Worm (Caenorhabditis elegans) whole organism, late embryonic: ENCODE data around the gene C33D9.13.
"Not testable (repeated sequence)": the region's sequence is repeated elsewhere in the genome, so short reads cannot be mapped to it uniquely, and the experiment has no call there.

Experiments used
- C08G9.2 ChIP-seq: sonication (generic microtip); optimal IDR thresholded peaks from 2 replicates; lab custom pipeline; 2016; ENCODE audit warnings: mild to moderate bottlenecking, missing genetic modification characterization, moderate library complexity, missing compliant biosample characterization
- C38D4.7 ChIP-seq: fragments of 200-800 bp; sonication (Bioruptor generic); optimal IDR thresholded peaks from 2 replicates; lab custom pipeline; 2018; ENCODE audit warnings: mild to moderate bottlenecking, missing genetic modification characterization, moderate library complexity, missing compliant biosample characterization
- K02D7.2 ChIP-seq: sonication (generic microtip); optimal IDR thresholded peaks from 2 replicates; lab custom pipeline; 2017; ENCODE audit warnings: mild to moderate bottlenecking, missing genetic modification characterization, missing compliant biosample characterization
- K09A11.1 ChIP-seq: sonication (generic microtip); optimal IDR thresholded peaks from 2 replicates; lab custom pipeline; 2017; ENCODE audit warnings: antibody characterized with exemption, mild to moderate bottlenecking, missing genetic modification characterization, missing compliant biosample characterization; ENCODE audit not compliant: insufficient read depth
- T23F11.4 ChIP-seq: fragments of 200-800 bp; sonication (Bioruptor generic); optimal IDR thresholded peaks from 2 replicates; lab custom pipeline; 2018; ENCODE audit warnings: mild to moderate bottlenecking, missing genetic modification characterization, missing compliant biosample characterization
- ahr-1 ChIP-seq: sonication (generic microtip); optimal IDR thresholded peaks from 2 replicates; lab custom pipeline; 2016; ENCODE audit warnings: missing genetic modification characterization, missing compliant biosample characterization
- ama-1 ChIP-seq: fragments of 150-350 bp; optimal IDR thresholded peaks from 2 replicates; lab custom pipeline; 2014
- ceh-14 ChIP-seq: sonication (generic microtip); optimal IDR thresholded peaks from 2 replicates; lab custom pipeline; 2016; ENCODE audit warnings: missing genotype, missing genetic modification characterization, missing compliant biosample characterization
- ceh-18 ChIP-seq: sonication (generic microtip); optimal IDR thresholded peaks from 2 replicates; lab custom pipeline; 2016; ENCODE audit warnings: missing genetic modification characterization, missing compliant biosample characterization
- ceh-19 ChIP-seq: fragments of 200-800 bp; sonication (Bioruptor generic); optimal IDR thresholded peaks from 2 replicates; lab custom pipeline; 2018; ENCODE audit warnings: mild to moderate bottlenecking, missing genetic modification characterization, missing compliant biosample characterization
- ceh-2 ChIP-seq: sonication (generic microtip); optimal IDR thresholded peaks from 2 replicates; lab custom pipeline; 2016; ENCODE audit warnings: missing genotype, missing genetic modification characterization, missing compliant biosample characterization
- ceh-22 ChIP-seq: sonication (generic microtip); optimal IDR thresholded peaks from 2 replicates; lab custom pipeline; 2017; ENCODE audit warnings: missing biosample characterization, missing genetic modification characterization
- ceh-24 ChIP-seq: sonication (generic microtip); optimal IDR thresholded peaks from 2 replicates; lab custom pipeline; 2016; ENCODE audit warnings: mild to moderate bottlenecking, missing genetic modification characterization, missing compliant biosample characterization
- ceh-30 ChIP-seq: fragments of 150-350 bp; optimal IDR thresholded peaks from 2 replicates; lab custom pipeline; 2014; ENCODE audit warnings: missing biosample characterization, missing genetic modification characterization
- ceh-48 ChIP-seq: sonication (generic microtip); optimal IDR thresholded peaks from 2 replicates; lab custom pipeline; 2016; ENCODE audit warnings: missing genetic modification characterization, inconsistent platforms, missing compliant biosample characterization
- dve-1 ChIP-seq: sonication (generic microtip); optimal IDR thresholded peaks from 2 replicates; lab custom pipeline; 2017; ENCODE audit warnings: antibody characterized with exemption, mild to moderate bottlenecking, missing genetic modification characterization, missing compliant biosample characterization
- elt-4 ChIP-seq: sonication (generic microtip); optimal IDR thresholded peaks from 2 replicates; lab custom pipeline; 2016; ENCODE audit warnings: missing genetic modification characterization, missing compliant biosample characterization
- ets-4 ChIP-seq: sonication (generic microtip); optimal IDR thresholded peaks from 2 replicates; lab custom pipeline; 2016; ENCODE audit warnings: missing genetic modification characterization, missing compliant biosample characterization
- fax-1 ChIP-seq: sonication (generic microtip); optimal IDR thresholded peaks from 2 replicates; lab custom pipeline; 2016; ENCODE audit warnings: missing genotype, missing genetic modification characterization, missing compliant biosample characterization
- fkh-10 ChIP-seq: fragments of 150-350 bp; optimal IDR thresholded peaks from 2 replicates; lab custom pipeline; 2014; ENCODE audit warnings: missing biosample characterization, missing genetic modification reagents, missing genetic modification characterization
- fkh-6 ChIP-seq: sonication (generic microtip); optimal IDR thresholded peaks from 2 replicates; lab custom pipeline; 2016; ENCODE audit warnings: missing genetic modification characterization, missing compliant biosample characterization
- hlh-13 ChIP-seq: fragments of 200-800 bp; sonication (Bioruptor generic); optimal IDR thresholded peaks from 2 replicates; lab custom pipeline; 2018; ENCODE audit warnings: mild to moderate bottlenecking, missing genetic modification characterization, missing compliant biosample characterization
- hlh-15 ChIP-seq: sonication (generic microtip); optimal IDR thresholded peaks from 2 replicates; lab custom pipeline; 2016; ENCODE audit warnings: missing genetic modification characterization, missing compliant biosample characterization
- lim-6 ChIP-seq: sonication (generic microtip); optimal IDR thresholded peaks from 2 replicates; lab custom pipeline; 2016; ENCODE audit warnings: missing genetic modification characterization, missing compliant biosample characterization
- lin-11 ChIP-seq: fragments of 200-800 bp; sonication (Bioruptor generic); optimal IDR thresholded peaks from 2 replicates; lab custom pipeline; 2018; ENCODE audit warnings: mild to moderate bottlenecking, missing genetic modification characterization, missing compliant biosample characterization
- madf-2 ChIP-seq: sonication (generic microtip); optimal IDR thresholded peaks from 2 replicates; lab custom pipeline; 2017; ENCODE audit warnings: missing genetic modification characterization, missing compliant biosample characterization
- mec-3 ChIP-seq: sonication (generic microtip); optimal IDR thresholded peaks from 2 replicates; lab custom pipeline; 2016; ENCODE audit warnings: borderline replicate concordance, missing genetic modification characterization, missing compliant biosample characterization
- nhr-11 ChIP-seq: fragments of 150-350 bp; optimal IDR thresholded peaks from 2 replicates; lab custom pipeline; 2014; ENCODE audit warnings: missing biosample characterization, missing genetic modification characterization
- npax-4 ChIP-seq: sonication (generic microtip); optimal IDR thresholded peaks from 2 replicates; lab custom pipeline; 2016; ENCODE audit warnings: missing genetic modification characterization, missing compliant biosample characterization
- pag-3 ChIP-seq: sonication (generic microtip); optimal IDR thresholded peaks from 2 replicates; lab custom pipeline; 2016; ENCODE audit warnings: missing compliant biosample characterization, missing genetic modification characterization, borderline replicate concordance
- pat-9 ChIP-seq: fragments of 200-800 bp; sonication (Bioruptor generic); optimal IDR thresholded peaks from 2 replicates; lab custom pipeline; 2018; ENCODE audit warnings: mild to moderate bottlenecking, missing genetic modification characterization, moderate library complexity, missing compliant biosample characterization
- pha-2 ChIP-seq: sonication (generic microtip); optimal IDR thresholded peaks from 2 replicates; lab custom pipeline; 2017; ENCODE audit warnings: mild to moderate bottlenecking, missing genetic modification characterization, missing compliant biosample characterization
- pha-4 ChIP-seq: fragments of 150-350 bp; optimal IDR thresholded peaks from 2 replicates; lab custom pipeline; 2018; ENCODE audit warnings: missing biosample characterization, missing genetic modification reagents, missing genetic modification characterization
- ref-2 ChIP-seq: sonication (generic microtip); optimal IDR thresholded peaks from 2 replicates; lab custom pipeline; 2016; ENCODE audit warnings: missing genetic modification characterization, missing compliant biosample characterization
- rnt-1 ChIP-seq: sonication (generic microtip); optimal IDR thresholded peaks from 2 replicates; lab custom pipeline; 2016; ENCODE audit warnings: missing genetic modification characterization, missing compliant biosample characterization
- sox-2 ChIP-seq: fragments of 200-800 bp; sonication (Bioruptor generic); IDR thresholded peaks from 2 replicates; pipeline ENCODE4 v1.3.6; 2022; ENCODE audit warnings: missing genetic modification reagents, missing genetic modification characterization, missing compliant biosample characterization
- syd-9 ChIP-seq: sonication (generic microtip); optimal IDR thresholded peaks from 2 replicates; lab custom pipeline; 2016; ENCODE audit warnings: mild to moderate bottlenecking, missing genetic modification characterization, moderate library complexity, missing compliant biosample characterization
- tbx-2 ChIP-seq: sonication (generic microtip); optimal IDR thresholded peaks from 2 replicates; lab custom pipeline; 2016; ENCODE audit warnings: missing genetic modification characterization, missing compliant biosample characterization
- ttx-3 ChIP-seq: sonication (generic microtip); optimal IDR thresholded peaks from 2 replicates; lab custom pipeline; 2016; ENCODE audit warnings: missing genetic modification reagents, missing genetic modification characterization, missing compliant biosample characterization
- unc-42 ChIP-seq: sonication (generic microtip); optimal IDR thresholded peaks from 2 replicates; lab custom pipeline; 2016; ENCODE audit warnings: missing genotype, missing genetic modification characterization, missing compliant biosample characterization
- unc-55 ChIP-seq: sonication (generic microtip); optimal IDR thresholded peaks from 2 replicates; lab custom pipeline; 2017; ENCODE audit warnings: missing biosample characterization, missing genetic modification reagents, missing genetic modification characterization
- unc-86 ChIP-seq: sonication (generic microtip); optimal IDR thresholded peaks from 2 replicates; lab custom pipeline; 2016; ENCODE audit warnings: missing genetic modification characterization, missing compliant biosample characterization
- zip-5 ChIP-seq: sonication (generic microtip); optimal IDR thresholded peaks from 2 replicates; lab custom pipeline; 2016; ENCODE audit warnings: missing genetic modification characterization, missing compliant biosample characterization

C33D9.13 gene

ce11 chrIV:8792808-8793207, 7.7 kb upstream of the C33D9.13 start, which contains the start of gene C33D9.3:
TSS of gene C33D9.3 (minus strand) at chrIV:8792908.
- TF ChIP-seq unc-42 (tag; lab: Kevin White, UChicago) (no peak), ceh-2 (tag; lab: Kevin White, UChicago) (no peak), pag-3 (tag; lab: Kevin White, UChicago) (no peak), pha-2 (tag; lab: Kevin White, UChicago) (no peak), dve-1 (tag; lab: Kevin White, UChicago) (no peak), mec-3 (no peak), K09A11.1 (tag; lab: Kevin White, UChicago) (no peak), K02D7.2 (tag; lab: Kevin White, UChicago) (no peak), ref-2 (tag; lab: Kevin White, UChicago) (no peak)

ce11 chrIV:8790144-8790543, 5.1 kb upstream of the C33D9.13 start, which contains the start of gene sru-35:
TSS of gene sru-35 (minus strand) at chrIV:8790244.
- TF ChIP-seq hlh-15 (tag; lab: Kevin White, UChicago), result no peak
- no peak for TF ChIP-seq rnt-1 (tag; lab: Kevin White, UChicago)

ce11 chrIV:8788048-8788447, 3.0 kb upstream of the C33D9.13 start, which contains the start of gene C33D9.10:
TSS of gene C33D9.10 (minus strand) at chrIV:8788148.
- TF ChIP-seq madf-2, elt-4, ceh-18 (tag; lab: Kevin White, UChicago): not testable (repeated sequence)

ce11 chrIV:8786654-8787053, 1.6 kb upstream of the C33D9.13 start, which contains the start of gene C33D9.8:
TSS of gene C33D9.8 (minus strand) at chrIV:8786752.
- TF ChIP-seq unc-55 (peak; percentile 6), rnt-1 (tag; lab: Kevin White, UChicago) (no peak)

- TF ChIP-seq ceh-18 (tag; lab: Kevin White, UChicago) (peak; percentile 81), tbx-2 (peak; percentile 90), pat-9 (no peak), ttx-3 (tag; lab: Kevin White, UChicago) (no peak), C08G9.2 (tag; lab: Kevin White, UChicago) (no peak), zip-5 (tag; lab: Kevin White, UChicago) (no peak), C38D4.7 (GFP tag; lab: Kevin White, UChicago) (no peak), unc-42 (tag; lab: Kevin White, UChicago) (peak; percentile 59), rnt-1 (tag; lab: Kevin White, UChicago) (peak; percentile 79), ets-4 (peak; percentile 38), lin-11 (tag; lab: Kevin White, UChicago) (no peak), ceh-14 (peak; percentile 46), mec-3 (no peak), ceh-48 (no peak), hlh-15 (tag; lab: Kevin White, UChicago) (no peak), pha-2 (tag; lab: Kevin White, UChicago) (no peak), fax-1 (tag; lab: Kevin White, UChicago) (peak; percentile 27), ceh-24 (tag; lab: Kevin White, UChicago) (no peak), ahr-1 (no peak), ceh-2 (tag; lab: Kevin White, UChicago) (peak; percentile 75), ceh-19 (GFP tag; lab: Kevin White, UChicago) (no peak), hlh-13 (GFP tag; lab: Kevin White, UChicago) (no peak), pha-4 (tag; lab: Kevin White, UChicago) (no peak), K09A11.1 (tag; lab: Kevin White, UChicago) (no peak), unc-86 (tag; lab: Kevin White, UChicago) (peak; percentile 17), lim-6 (tag; lab: Kevin White, UChicago) (peak; percentile 12), ceh-22 (tag; lab: Kevin White, UChicago) (peak; percentile 73), syd-9 (peak; percentile 47), ref-2 (tag; lab: Kevin White, UChicago) (peak; percentile 97), nhr-11 (tag; lab: Kevin White, UChicago) (no peak), npax-4 (tag; lab: Kevin White, UChicago) (no peak), T23F11.4 (GFP tag; lab: Kevin White, UChicago) (peak; percentile 2), ceh-30 (peak; percentile 32), fkh-10 (GFP tag; lab: Kevin White, UChicago) (no peak), ama-1 (lab: Kevin White, UChicago) (no peak), sox-2 (peak; percentile 82), fkh-6 (tag; lab: Kevin White, UChicago) (no peak)
Observed at ce11 chrIV:8782172-8782571, 2.9 kb downstream of the C33D9.13 start.
